Worm (Caenorhabditis elegans): ENCODE measurements around the gene hsp-43.

hsp-43 gene

DNA sequence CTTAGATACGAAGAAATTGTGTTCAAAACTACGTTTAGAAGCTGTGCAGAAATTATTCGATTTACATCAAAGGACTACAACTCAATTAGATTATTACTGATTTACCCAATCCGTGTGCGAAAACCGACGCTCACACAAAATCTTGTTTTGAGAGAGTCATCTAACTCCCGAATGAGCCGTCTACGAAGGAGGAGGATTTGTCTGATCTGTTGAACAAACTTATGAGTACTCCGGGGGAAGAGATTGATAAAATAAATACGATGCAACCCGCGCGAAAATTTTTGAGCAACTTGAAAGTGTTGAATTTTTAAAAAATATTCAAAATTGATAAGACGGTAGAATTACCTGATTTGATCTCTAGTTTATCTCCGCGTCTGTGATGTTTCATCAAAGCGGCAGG, 16.0 kb upstream of the hsp-43 start:
- TF ChIP-seq nhr-28 (tag; optimal IDR thresholded peaks at IDR 0.05): no peak
- TF ChIP-seq nhr-23 (tag; optimal IDR thresholded peaks at IDR 0.05): peak; percentile 14
- TF ChIP-seq nhr-12 (tag; optimal IDR thresholded peaks at IDR 0.05): no peak

DNA sequence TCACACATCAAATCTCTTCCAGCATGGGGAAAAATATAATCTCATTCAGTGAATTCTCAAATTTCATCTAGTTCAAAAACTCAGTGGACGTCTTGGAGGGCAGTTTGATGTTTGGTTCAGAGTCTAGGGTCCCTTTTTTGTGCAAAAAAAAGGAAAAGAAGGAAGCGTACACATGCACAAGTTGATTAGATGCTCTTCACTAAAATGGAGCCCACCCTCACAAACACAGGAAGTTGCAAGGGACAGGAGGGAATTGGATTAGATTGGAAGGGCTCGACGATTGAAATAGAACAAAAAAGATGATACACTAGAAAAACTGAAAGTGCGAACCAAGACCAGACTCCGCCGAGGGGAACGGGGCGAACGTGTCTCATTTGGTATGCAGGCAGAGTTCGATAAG, 15.5 kb upstream of the hsp-43 start:
- TF ChIP-seq fkh-10 (GFP tag; optimal IDR thresholded peaks at IDR 0.05) (peak; percentile 64), lin-39 (tag; optimal IDR thresholded peaks at IDR 0.05) (no peak)

DNA sequence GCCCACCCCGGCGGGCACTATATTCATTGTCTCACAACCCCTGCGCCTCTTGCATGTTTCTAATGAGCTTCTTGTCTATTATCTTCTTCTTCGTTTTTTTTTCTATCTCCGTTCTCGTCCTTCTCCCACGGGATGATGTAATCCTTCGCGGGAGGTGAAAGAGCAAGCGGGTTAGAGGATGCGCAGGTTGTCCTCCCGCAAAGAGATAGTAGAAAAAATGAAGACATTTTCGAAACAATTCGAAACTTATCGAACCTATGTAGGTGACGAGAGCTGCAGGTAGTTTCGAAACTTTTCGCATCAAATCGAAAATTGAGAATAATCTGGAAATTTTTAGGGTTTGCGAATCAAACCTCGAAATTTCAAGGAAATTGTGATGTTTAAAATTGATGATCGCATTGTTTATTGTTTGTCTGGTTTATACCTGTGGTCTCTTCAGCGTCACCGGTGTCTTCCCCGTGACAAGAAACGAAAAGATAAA, 15.0 kb upstream of the hsp-43 start:
- TF ChIP-seq daf-12 (tag; optimal IDR thresholded peaks at IDR 0.05): no peak
- TF ChIP-seq nhr-67 (tag; optimal IDR thresholded peaks at IDR 0.05): no peak
- TF ChIP-seq nhr-77 (tag; optimal IDR thresholded peaks at IDR 0.05): no peak
- no peak for TF ChIP-seq ceh-82 (tag; optimal IDR thresholded peaks at IDR 0.05)
- TF ChIP-seq nhr-25 (tag; optimal IDR thresholded peaks at IDR 0.05): peak; percentile 44
- TF ChIP-seq jun-1 (tag; optimal IDR thresholded peaks at IDR 0.05): no peak
- no peak for TF ChIP-seq elt-1 (tag; optimal IDR thresholded peaks at IDR 0.05)
- peak; percentile 44 for TF ChIP-seq unc-62 (GFP tag; optimal IDR thresholded peaks at IDR 0.05)
- peak; percentile 1 for TF ChIP-seq R02D3.7 (tag; optimal IDR thresholded peaks at IDR 0.05)
- no peak for TF ChIP-seq egl-5 (tag; optimal IDR thresholded peaks at IDR 0.05)
- TF ChIP-seq fos-1 (tag; optimal IDR thresholded peaks at IDR 0.05): no peak
- TF ChIP-seq pqm-1 (tag; optimal IDR thresholded peaks at IDR 0.05): peak; percentile 18
- no peak for TF ChIP-seq nhr-12 (tag; optimal IDR thresholded peaks at IDR 0.05)
- TF ChIP-seq ceh-9 (tag; optimal IDR thresholded peaks at IDR 0.05): no peak
- no peak for TF ChIP-seq mdl-1 (tag; optimal IDR thresholded peaks at IDR 0.05)
- no peak for TF ChIP-seq nhr-237 (tag; optimal IDR thresholded peaks at IDR 0.05)
- no peak for TF ChIP-seq aly-2 (tag; optimal IDR thresholded peaks at IDR 0.05)
- no peak for TF ChIP-seq nhr-76 (tag; optimal IDR thresholded peaks at IDR 0.05)
- TF ChIP-seq fkh-10 (GFP tag; optimal IDR thresholded peaks at IDR 0.05): no peak
- no peak for TF ChIP-seq lin-15B (tag; optimal IDR thresholded peaks at IDR 0.05)
- TF ChIP-seq nfya-1 (tag; optimal IDR thresholded peaks at IDR 0.05; ENCODE audit: insufficient read depth): peak; percentile 40
- no peak for TF ChIP-seq zag-1 (tag; optimal IDR thresholded peaks at IDR 0.05)
- no peak for TF ChIP-seq sea-2 (GFP tag; optimal IDR thresholded peaks at IDR 0.05)
- TF ChIP-seq elt-2 (tag; optimal IDR thresholded peaks at IDR 0.05): peak; percentile 84
- no peak for TF ChIP-seq ceh-16 (tag; optimal IDR thresholded peaks at IDR 0.05)
- no peak for TF ChIP-seq ceh-28 (tag; optimal IDR thresholded peaks at IDR 0.05)
- TF ChIP-seq nhr-11 (tag; optimal IDR thresholded peaks at IDR 0.05): no peak
- no peak for TF ChIP-seq fkh-2 (tag; optimal IDR thresholded peaks at IDR 0.05)
- peak; percentile 71 for TF ChIP-seq nhr-23 (tag; optimal IDR thresholded peaks at IDR 0.05)
- no peak for TF ChIP-seq snpc-4 (tag; optimal IDR thresholded peaks at IDR 0.05)
- no peak for TF ChIP-seq nhr-28 (tag; optimal IDR thresholded peaks at IDR 0.05)
- TF ChIP-seq ztf-11 (tag; optimal IDR thresholded peaks at IDR 0.05): no peak
- peak in 1 of 3 experiments; percentile 46 for TF ChIP-seq elt-3 (tag; optimal IDR thresholded peaks at IDR 0.05)
- TF ChIP-seq lsy-12 (tag; optimal IDR thresholded peaks at IDR 0.05): no peak
- no peak for TF ChIP-seq hmg-11 (tag; optimal IDR thresholded peaks at IDR 0.05)
- no peak for TF ChIP-seq unc-39 (tag; optimal IDR thresholded peaks at IDR 0.05)
- no peak for TF ChIP-seq nhr-43 (tag; optimal IDR thresholded peaks at IDR 0.05; ENCODE audit: poor library complexity, severe bottlenecking)
- TF ChIP-seq mml-1 (tag; optimal IDR thresholded peaks at IDR 0.05): no peak
- TF ChIP-seq skn-1 (tag; optimal IDR thresholded peaks at IDR 0.05): no peak
- TF ChIP-seq ama-1 (optimal IDR thresholded peaks at IDR 0.05): no peak
- TF ChIP-seq pha-4 (tag; optimal IDR thresholded peaks at IDR 0.05): peak; percentile 60
- no peak for TF ChIP-seq lin-39 (tag; optimal IDR thresholded peaks at IDR 0.05)
- TF ChIP-seq ztf-4 (tag; optimal IDR thresholded peaks at IDR 0.05): no peak
- no peak for TF ChIP-seq egl-27 (tag; optimal IDR thresholded peaks at IDR 0.05)
- TF ChIP-seq eor-1 (tag; optimal IDR thresholded peaks at IDR 0.05): no peak
- TF ChIP-seq ZK546.5 (tag; optimal IDR thresholded peaks at IDR 0.05): no peak
- TF ChIP-seq tbx-2 (tag; optimal IDR thresholded peaks at IDR 0.05): peak; percentile 0
